Worm (Caenorhabditis elegans) whole organism, L2 larva: ENCODE data around the gene F01D5.7.
A peak's percentile ranks its signal among the peaks of the same experiment; 100 is the strongest.

Experiments used
- C34F6.9 ChIP-seq: fragments of 150-350 bp; optimal IDR thresholded peaks from 2 replicates; lab custom pipeline; 2014; ENCODE audit warnings: missing biosample characterization, missing genetic modification characterization
- F13H6.1 ChIP-seq: sonication (generic microtip); optimal IDR thresholded peaks from 2 replicates; lab custom pipeline; 2016; ENCODE audit warnings: missing genetic modification characterization, missing compliant biosample characterization
- alr-1 ChIP-seq: fragments of 150-350 bp; optimal IDR thresholded peaks from 2 replicates; lab custom pipeline; 2014; ENCODE audit warnings: missing biosample characterization, missing genetic modification characterization
- aly-2 ChIP-seq: fragments of 150-350 bp; optimal IDR thresholded peaks from 2 replicates; lab custom pipeline; 2014; ENCODE audit warnings: missing biosample characterization, missing genetic modification characterization
- blmp-1 ChIP-seq: sonication (generic microtip); optimal IDR thresholded peaks from 2 replicates; lab custom pipeline; 2017; ENCODE audit warnings: missing genetic modification characterization, mild to moderate bottlenecking, missing compliant biosample characterization, antibody characterized with exemption, moderate library complexity; ENCODE audit not compliant: insufficient read depth
- ceh-82 ChIP-seq: fragments of 150-350 bp; optimal IDR thresholded peaks from 2 replicates; lab custom pipeline; 2014; ENCODE audit warnings: missing biosample characterization, missing genetic modification characterization
- dmd-4 ChIP-seq: sonication (generic microtip); optimal IDR thresholded peaks from 2 replicates; lab custom pipeline; 2017; ENCODE audit warnings: missing biosample characterization, missing genetic modification characterization
- elt-1 ChIP-seq: fragments of 150-350 bp; optimal IDR thresholded peaks from 2 replicates; lab custom pipeline; 2014; ENCODE audit warnings: missing biosample characterization, missing genetic modification characterization
- elt-3 ChIP-seq: sonication (generic microtip); optimal IDR thresholded peaks from 2 replicates; lab custom pipeline; 2017; ENCODE audit warnings: missing biosample characterization, missing genetic modification characterization
- fos-1 ChIP-seq: fragments of 150-350 bp; optimal IDR thresholded peaks from 2 replicates; lab custom pipeline; 2014; ENCODE audit warnings: missing biosample characterization, missing genetic modification characterization
- gmeb-1 ChIP-seq: fragments of 150-350 bp; optimal IDR thresholded peaks from 2 replicates; lab custom pipeline; 2014; ENCODE audit warnings: missing biosample characterization, missing genetic modification characterization
- lin-13 ChIP-seq: fragments of 150-350 bp; optimal IDR thresholded peaks from 2 replicates; lab custom pipeline; 2014; ENCODE audit warnings: missing biosample characterization, missing genetic modification reagents, missing genetic modification characterization
- lin-39 ChIP-seq: fragments of 150-350 bp; optimal IDR thresholded peaks from 2 replicates; lab custom pipeline; 2014; ENCODE audit warnings: missing biosample characterization, missing genetic modification reagents, missing genetic modification characterization
- lsy-2 ChIP-seq, 2 experiments: fragments of 150-350 bp in 1 of 2; sonication (generic microtip) in 1 of 2; optimal IDR thresholded peaks; 2 replicates each; lab custom pipeline; 2014 to 2017; ENCODE audit warnings: missing biosample characterization in 2 of 2, missing genetic modification characterization in 2 of 2
- mab-5 ChIP-seq: fragments of 150-350 bp; optimal IDR thresholded peaks from 2 replicates; lab custom pipeline; 2014; ENCODE audit warnings: missing biosample characterization, missing genetic modification characterization
- mdl-1 ChIP-seq, 2 experiments: fragments of 150-350 bp in 1 of 2; sonication (generic microtip) in 1 of 2; optimal IDR thresholded peaks; 2 replicates each; lab custom pipeline; 2017; ENCODE audit warnings: missing biosample characterization in 2 of 2, missing genetic modification characterization in 2 of 2
- nhr-11 ChIP-seq: fragments of 150-350 bp; optimal IDR thresholded peaks from 2 replicates; lab custom pipeline; 2014; ENCODE audit warnings: missing biosample characterization, missing genetic modification characterization
- nhr-12 ChIP-seq: fragments of 150-350 bp; optimal IDR thresholded peaks from 2 replicates; lab custom pipeline; 2014; ENCODE audit warnings: missing biosample characterization, missing genetic modification characterization
- nhr-21 ChIP-seq: fragments of 150-350 bp; optimal IDR thresholded peaks from 2 replicates; lab custom pipeline; 2014; ENCODE audit warnings: missing biosample characterization, missing genetic modification characterization
- nhr-23 ChIP-seq: fragments of 150-350 bp; optimal IDR thresholded peaks from 2 replicates; lab custom pipeline; 2014; ENCODE audit warnings: missing biosample characterization, missing genetic modification reagents, missing genetic modification characterization
- nhr-25 ChIP-seq: fragments of 150-350 bp; sonication (generic microtip); optimal IDR thresholded peaks from 3 replicates; lab custom pipeline; 2014; ENCODE audit warnings: missing biosample characterization, missing genetic modification characterization
- nhr-6 ChIP-seq: fragments of 150-350 bp; optimal IDR thresholded peaks from 2 replicates; lab custom pipeline; 2014; ENCODE audit warnings: missing biosample characterization, missing genetic modification characterization
- sem-4 ChIP-seq: fragments of 150-350 bp; optimal IDR thresholded peaks from 2 replicates; lab custom pipeline; 2014; ENCODE audit warnings: missing biosample characterization, missing genetic modification reagents, missing genetic modification characterization
- sma-9 ChIP-seq, 2 experiments: fragments of 150-350 bp in 1 of 2; sonication (generic microtip) in 1 of 2; optimal IDR thresholded peaks; 2 replicates each; lab custom pipeline; 2014 to 2016; ENCODE audit warnings: missing genetic modification characterization in 2 of 2, mild to moderate bottlenecking in 1 of 2, missing biosample characterization in 1 of 2, missing compliant biosample characterization in 1 of 2, missing genetic modification reagents in 1 of 2, moderate library complexity in 1 of 2
- unc-39 ChIP-seq: fragments of 150-350 bp; optimal IDR thresholded peaks from 2 replicates; lab custom pipeline; 2014; ENCODE audit warnings: missing biosample characterization, missing genetic modification characterization
- unc-62 ChIP-seq: fragments of 150-350 bp; optimal IDR thresholded peaks from 2 replicates; lab custom pipeline; 2014; ENCODE audit warnings: missing biosample characterization, missing genetic modification reagents, missing genetic modification characterization
- zag-1 ChIP-seq: fragments of 150-350 bp; optimal IDR thresholded peaks from 2 replicates; lab custom pipeline; 2014; ENCODE audit warnings: missing biosample characterization, missing genetic modification characterization
- ztf-1 ChIP-seq: fragments of 200-800 bp; sonication (Bioruptor generic); conservative IDR thresholded peaks from 2 replicates; pipeline ENCODE4 v1.3.6; 2022; ENCODE audit warnings: missing genetic modification characterization, missing compliant biosample characterization
- ztf-11 ChIP-seq: sonication (generic microtip); optimal IDR thresholded peaks from 2 replicates; lab custom pipeline; 2017; ENCODE audit warnings: missing biosample characterization, missing genetic modification characterization
- ztf-4 ChIP-seq: fragments of 150-350 bp; optimal IDR thresholded peaks from 2 replicates; lab custom pipeline; 2014; ENCODE audit warnings: missing biosample characterization, missing genetic modification characterization

Gene F01D5.7

DNA sequence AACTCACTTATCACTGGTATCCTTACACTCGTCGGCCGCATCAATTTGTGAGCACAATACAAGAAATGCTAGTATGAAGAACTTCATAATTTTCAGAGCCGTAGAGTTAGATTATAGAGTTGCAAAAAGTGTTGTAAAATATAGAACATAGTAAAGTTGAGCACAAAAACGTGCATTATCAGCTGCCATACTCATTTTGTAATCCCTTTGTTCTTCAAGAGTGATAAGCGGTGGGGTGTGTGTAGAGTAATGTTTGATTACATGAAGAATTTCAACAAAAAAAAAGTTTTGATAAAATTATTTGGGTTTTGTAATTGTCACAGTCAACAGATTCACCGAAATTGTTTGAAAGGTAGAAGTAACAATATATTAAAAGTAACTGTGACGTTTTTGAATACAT lies 25.5 kb upstream of the F01D5.7 start, which contains the start of the genes Y39G8B.13 and Y39G8B.10:
Y39G8B.13 (minus strand) TSS at position 125 of the 400 bp plus-strand sequence.
Y39G8B.10 (minus strand) TSS at position 193 of the 400 bp plus-strand sequence.
- TF ChIP-seq ztf-11 (tag; lab: Kevin White, UChicago) (no peak), fos-1 (tag; lab: Kevin White, UChicago) (peak; percentile 74)

DNA sequence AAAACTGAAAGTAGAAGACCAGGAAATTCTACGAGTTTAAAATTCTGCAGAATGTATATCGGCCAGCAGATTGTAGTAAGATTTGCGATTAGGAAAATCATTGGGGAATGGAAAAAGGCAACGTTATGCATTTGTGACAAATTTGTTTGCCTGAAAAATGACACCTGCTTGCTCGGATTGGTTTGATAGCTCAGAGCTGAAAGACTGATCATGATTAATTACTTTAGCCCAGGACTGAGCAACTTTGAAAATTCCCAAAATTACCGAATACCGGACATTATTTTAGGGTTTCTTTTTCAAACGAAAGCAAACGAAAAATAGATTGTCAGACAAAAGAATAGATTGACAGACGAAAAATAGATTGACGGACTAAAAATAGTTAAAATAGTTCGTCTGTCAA lies 23.9 kb upstream of the F01D5.7 start, which contains the start of gene sre-47:
sre-47 (minus strand) TSS at position 101 of the 400 bp plus-strand sequence.
- TF ChIP-seq unc-62 (GFP tag; lab: Kevin White, UChicago) = no peak
- no peak for TF ChIP-seq unc-39 (tag; lab: Kevin White, UChicago)
- no peak for TF ChIP-seq nhr-6 (tag; lab: Kevin White, UChicago)

DNA sequence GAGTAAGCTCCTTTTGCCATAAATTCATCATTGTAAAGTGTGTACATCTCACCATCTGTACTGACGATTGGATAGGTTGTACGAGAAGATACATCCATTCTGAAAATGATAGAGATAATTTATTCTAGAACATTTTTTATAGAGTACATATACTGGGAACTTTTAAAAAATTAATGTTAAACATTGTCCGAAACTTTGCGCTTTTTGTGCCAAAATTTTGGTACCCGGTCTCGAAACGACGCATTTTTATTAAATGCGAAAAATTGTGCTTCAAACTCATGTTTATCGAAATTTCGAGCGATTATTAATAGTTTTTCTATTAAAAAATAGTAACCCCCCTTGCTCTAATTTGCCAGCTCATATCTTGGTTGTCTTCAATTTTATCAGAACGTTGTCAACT lies 16.7 kb upstream of the F01D5.7 start, which contains the start of gene Y39G8B.5:
Y39G8B.5 (minus strand) TSS at position 101 of the 400 bp plus-strand sequence.
- TF ChIP-seq zag-1 = no peak
- no peak for TF ChIP-seq blmp-1 (tag; lab: Kevin White, UChicago)
- no peak for TF ChIP-seq ztf-1 (GFP tag; lab: Robert Waterston, UW)
- no peak for TF ChIP-seq elt-1

DNA sequence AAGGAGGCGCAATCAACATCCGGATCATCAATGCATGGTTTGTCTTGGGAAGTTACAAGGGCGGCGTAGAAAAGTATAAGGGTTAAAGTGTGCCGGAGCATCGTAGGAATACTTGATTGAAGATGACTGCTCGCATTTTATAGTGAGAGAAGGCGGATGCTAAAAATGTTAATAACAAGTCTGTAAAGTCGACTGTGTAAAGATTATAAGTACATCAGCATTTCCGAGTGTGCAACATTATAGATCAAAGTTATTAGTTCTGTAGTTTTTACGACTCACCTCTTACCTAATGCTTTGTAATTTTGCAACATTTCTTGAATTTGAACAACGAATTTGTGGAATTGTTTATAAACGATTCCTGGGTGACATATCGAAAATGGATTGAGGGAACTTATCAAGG lies 13.5 kb upstream of the F01D5.7 start, which contains the start of gene Y39G8B.7:
Y39G8B.7 (minus strand) TSS at position 101 of the 400 bp plus-strand sequence.
- TF ChIP-seq C34F6.9 (tag; lab: Kevin White, UChicago) (no peak), sem-4 (no peak), nhr-23 (no peak), dmd-4 (tag; lab: Kevin White, UChicago) (no peak), lin-39 (tag; lab: Kevin White, UChicago) (no peak), ztf-4 (tag; lab: Kevin White, UChicago) (no peak), ceh-82 (tag; lab: Kevin White, UChicago) (no peak), ztf-11 (tag; lab: Kevin White, UChicago) (no peak), fos-1 (tag; lab: Kevin White, UChicago) (no peak), elt-3 (tag; lab: Kevin White, UChicago) (no peak)

DNA sequence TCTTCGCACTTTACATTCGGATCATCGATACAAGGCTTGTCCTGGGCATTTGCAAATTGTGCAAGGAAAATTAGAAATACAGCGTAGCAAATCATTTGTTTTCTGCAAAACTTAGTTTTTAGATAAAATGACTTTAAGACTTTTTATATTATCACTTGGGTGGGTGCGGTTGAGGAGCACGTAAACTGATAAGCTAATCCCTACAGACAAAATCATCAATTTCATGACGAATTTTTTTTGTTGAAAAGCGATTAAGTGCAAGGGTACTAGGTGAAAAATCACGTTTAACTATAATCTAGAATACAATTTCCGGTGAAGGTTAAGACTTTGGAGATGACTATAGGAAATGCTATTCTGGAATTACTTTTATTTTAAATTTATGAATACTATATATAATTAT lies 11.0 kb upstream of the F01D5.7 start, which contains the start of gene F01D5.1:
F01D5.1 (minus strand) TSS at position 105 of the 400 bp plus-strand sequence.
- TF ChIP-seq lin-39 (tag; lab: Kevin White, UChicago) (no peak), sma-9 (GFP tag; optimal IDR thresholded peaks at IDR 0.05; lab: Kevin White, UChicago) (peak; percentile 56), sma-9 (tag; optimal IDR thresholded peaks at IDR 0.05; lab: Kevin White, UChicago) (no peak), mab-5 (tag; lab: Kevin White, UChicago) (no peak), mdl-1 (tag; optimal IDR thresholded peaks at IDR 0.05; lab: Kevin White, UChicago) (no peak), nhr-23 (no peak), fos-1 (tag; lab: Kevin White, UChicago) (peak; percentile 42)

DNA sequence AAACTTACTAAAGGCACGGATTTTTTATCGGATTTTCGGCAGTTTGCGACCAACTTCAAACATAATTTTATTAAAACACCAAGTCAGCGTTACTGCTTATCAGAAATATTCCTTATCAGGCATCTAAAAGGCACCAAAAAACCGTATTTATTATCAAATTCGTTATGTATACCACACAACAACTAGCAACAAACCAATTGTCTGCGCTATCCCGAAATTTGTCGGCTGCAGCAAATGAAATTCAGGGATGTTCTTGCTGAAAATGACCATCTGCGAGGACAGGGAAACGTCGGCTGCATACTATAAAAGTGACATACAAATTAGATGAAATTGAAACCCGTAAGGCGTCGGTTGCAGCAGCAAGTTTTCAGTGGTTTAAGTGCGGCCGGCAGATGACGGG lies 10.5 kb upstream of the F01D5.7 start:
- TF ChIP-seq aly-2 (tag; lab: Kevin White, UChicago) = no peak
- no peak for TF ChIP-seq nhr-12 (tag; lab: Kevin White, UChicago)
- TF ChIP-seq sma-9 (GFP tag; optimal IDR thresholded peaks at IDR 0.05; lab: Kevin White, UChicago) = no peak
- no peak for TF ChIP-seq sma-9 (tag; optimal IDR thresholded peaks at IDR 0.05; lab: Kevin White, UChicago)
- no peak for TF ChIP-seq mdl-1 (tag; optimal IDR thresholded peaks at IDR 0.05; lab: Kevin White, UChicago)
- no peak for TF ChIP-seq nhr-11 (tag; lab: Kevin White, UChicago)
- no peak for TF ChIP-seq mab-5 (tag; lab: Kevin White, UChicago)
- no peak for TF ChIP-seq elt-3 (tag; lab: Kevin White, UChicago)
- TF ChIP-seq ceh-82 (tag; lab: Kevin White, UChicago) = no peak
- no peak for TF ChIP-seq ztf-4 (tag; lab: Kevin White, UChicago)
- TF ChIP-seq nhr-25 (tag; lab: Kevin White, UChicago) = no peak
- no peak for TF ChIP-seq fos-1 (tag; lab: Kevin White, UChicago)
- TF ChIP-seq C34F6.9 (tag; lab: Kevin White, UChicago) = no peak
- TF ChIP-seq sem-4 = no peak
- TF ChIP-seq nhr-23 = no peak
- TF ChIP-seq lin-13 = no peak

DNA sequence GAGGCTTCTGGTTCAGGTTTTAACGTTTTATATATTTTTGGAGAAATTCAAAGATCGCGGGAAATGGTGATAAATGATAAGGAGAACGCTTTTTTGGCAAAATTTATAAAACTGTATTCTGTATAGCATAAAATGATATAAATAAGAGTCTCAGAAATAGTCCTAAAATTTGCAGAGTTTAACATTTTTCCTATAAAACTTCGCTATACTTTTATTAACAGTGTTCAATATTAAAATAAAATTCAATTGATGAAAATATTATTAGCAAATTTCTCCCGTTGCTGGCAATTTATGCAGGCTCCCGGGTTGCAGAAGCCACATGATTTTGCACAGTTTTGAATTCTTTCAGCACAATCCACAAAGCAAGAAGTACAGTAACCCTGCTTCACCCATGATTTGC lies 9.5 kb upstream of the F01D5.7 start, which contains the start of gene F01D5.2:
F01D5.2 (minus strand) TSS at position 101 of the 400 bp plus-strand sequence.
- TF ChIP-seq mab-5 (tag; lab: Kevin White, UChicago) (no peak), nhr-21 (tag; lab: Kevin White, UChicago) (no peak), F13H6.1 (tag; lab: Kevin White, UChicago) (no peak), ztf-4 (tag; lab: Kevin White, UChicago) (no peak), aly-2 (tag; lab: Kevin White, UChicago) (no peak), alr-1 (tag; lab: Kevin White, UChicago) (no peak), gmeb-1 (tag; lab: Kevin White, UChicago) (no peak), elt-1 (no peak), lsy-2 (tag; optimal IDR thresholded peaks at IDR 0.05; lab: Kevin White, UChicago) (no peak)
